Worm (Caenorhabditis elegans) whole organism, L1 larva: ENCODE measurements around the gene F56H9.6.

Experiments
- Y116A8C.19 ChIP-seq: sonication (generic microtip); optimal IDR thresholded peaks from 2 replicates; lab custom pipeline; 2016; ENCODE audit warnings: missing compliant biosample characterization, missing genetic modification characterization, borderline replicate concordance
- aly-2 ChIP-seq: fragments of 150-350 bp; optimal IDR thresholded peaks from 2 replicates; lab custom pipeline; 2014; ENCODE audit warnings: missing biosample characterization, missing genetic modification characterization
- ceh-90 ChIP-seq: sonication (generic microtip); optimal IDR thresholded peaks from 2 replicates; lab custom pipeline; 2016; ENCODE audit warnings: missing genetic modification characterization, missing compliant biosample characterization
- fos-1 ChIP-seq: fragments of 150-350 bp; optimal IDR thresholded peaks from 2 replicates; lab custom pipeline; 2014; ENCODE audit warnings: missing biosample characterization, missing genetic modification characterization
- isw-1 ChIP-seq: fragments of 200-800 bp; sonication (Bioruptor generic); IDR thresholded peaks from 2 replicates; pipeline ENCODE4 v1.3.6; 2022; ENCODE audit warnings: missing genetic modification characterization, missing compliant biosample characterization
- lsy-2 ChIP-seq, 2 experiments: fragments of 150-350 bp; optimal IDR thresholded peaks; 2 replicates each; lab custom pipeline; 2014; ENCODE audit warnings: missing biosample characterization in 2 of 2, missing genetic modification characterization in 2 of 2
- mdl-1 ChIP-seq, 2 experiments: fragments of 150-350 bp; optimal IDR thresholded peaks; 2 replicates each; lab custom pipeline; 2014 to 2017; ENCODE audit warnings: missing biosample characterization in 2 of 2, missing genetic modification characterization in 2 of 2, inconsistent platforms in 1 of 2
- nhr-20 ChIP-seq: sonication (generic microtip); optimal IDR thresholded peaks from 2 replicates; lab custom pipeline; 2016; ENCODE audit warnings: mild to moderate bottlenecking, missing genetic modification characterization, missing compliant biosample characterization
- pqm-1 ChIP-seq: sonication (generic microtip); optimal IDR thresholded peaks from 3 replicates; lab custom pipeline; 2017; ENCODE audit warnings: missing biosample characterization, missing genetic modification characterization
- snpc-4 ChIP-seq: fragments of 150-350 bp; optimal IDR thresholded peaks from 2 replicates; lab custom pipeline; 2014; ENCODE audit warnings: missing biosample characterization, missing genetic modification characterization
- unc-86 ChIP-seq: sonication (generic microtip); optimal IDR thresholded peaks from 2 replicates; lab custom pipeline; 2016; ENCODE audit warnings: missing genetic modification characterization, missing compliant biosample characterization
- ztf-11 ChIP-seq, 2 experiments: sonication (generic microtip); optimal IDR thresholded peaks; 2 replicates each; lab custom pipeline; 2016 to 2017; ENCODE audit warnings: missing genetic modification characterization in 2 of 2, missing biosample characterization in 1 of 2, missing compliant biosample characterization in 1 of 2

DNA sequence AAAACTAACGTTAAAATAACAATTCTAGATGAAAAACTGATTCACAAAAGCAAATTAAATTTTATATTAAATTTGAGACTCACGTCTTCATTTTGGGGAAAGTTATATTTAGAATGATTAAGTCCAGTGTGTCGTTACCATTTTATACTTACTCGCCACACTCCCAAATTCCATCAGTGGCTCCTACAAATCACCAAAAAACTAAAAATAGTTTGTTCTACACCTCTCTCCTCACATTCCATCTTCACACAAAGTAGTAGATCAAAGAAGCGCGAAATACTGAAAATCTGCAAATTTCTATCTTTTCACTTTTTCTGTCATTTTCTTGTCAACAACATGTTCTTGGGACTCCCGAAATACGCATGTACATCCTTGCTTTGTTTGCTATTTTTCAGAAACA lies 20.8 kb downstream of the F56H9.6 start, which contains the start of gene ZC116.5:
- TF ChIP-seq isw-1 (GFP tag; lab: Robert Waterston, UW) (no peak), mdl-1 (tag; optimal IDR thresholded peaks at IDR 0.05; lab: Kevin White, UChicago) (no peak), snpc-4 (no peak), aly-2 (tag; lab: Kevin White, UChicago) (no peak), Y116A8C.19 (tag; lab: Kevin White, UChicago) (no peak), unc-86 (tag; lab: Kevin White, UChicago) (no peak), ztf-11 (tag; optimal IDR thresholded peaks at IDR 0.05; lab: Kevin White, UChicago) (no peak), nhr-20 (tag; lab: Kevin White, UChicago) (no peak), pqm-1 (tag; lab: Kevin White, UChicago) (no peak), fos-1 (tag; lab: Kevin White, UChicago) (no peak), lsy-2 (tag; optimal IDR thresholded peaks at IDR 0.05; lab: Kevin White, UChicago) (no peak), ceh-90 (tag; lab: Kevin White, UChicago) (no peak)
